Worm (Caenorhabditis elegans) whole organism, L1 larva: ENCODE measurements around the gene C30G7.5.

ENCODE experiments used
- ama-1 ChIP-seq: fragments of 150-350 bp; optimal IDR thresholded peaks from 2 replicates; lab custom pipeline; 2014
- fos-1 ChIP-seq: fragments of 150-350 bp; optimal IDR thresholded peaks from 2 replicates; lab custom pipeline; 2014; ENCODE audit warnings: missing biosample characterization, missing genetic modification characterization
- isw-1 ChIP-seq: fragments of 200-800 bp; sonication (Bioruptor generic); IDR thresholded peaks from 2 replicates; pipeline ENCODE4 v1.3.6; 2022; ENCODE audit warnings: missing genetic modification characterization, missing compliant biosample characterization
- mdl-1 ChIP-seq, 2 experiments: fragments of 150-350 bp; optimal IDR thresholded peaks; 2 replicates each; lab custom pipeline; 2014 to 2017; ENCODE audit warnings: missing biosample characterization in 2 of 2, missing genetic modification characterization in 2 of 2, inconsistent platforms in 1 of 2
- nhr-71 ChIP-seq: sonication (generic microtip); optimal IDR thresholded peaks from 2 replicates; lab custom pipeline; 2016; ENCODE audit warnings: mild to moderate bottlenecking, missing genetic modification characterization, moderate library complexity, missing compliant biosample characterization
- nhr-76 ChIP-seq: sonication (generic microtip); optimal IDR thresholded peaks from 2 replicates; lab custom pipeline; 2017; ENCODE audit warnings: missing biosample characterization, missing genetic modification characterization
- nhr-77 ChIP-seq: fragments of 150-350 bp; optimal IDR thresholded peaks from 2 replicates; lab custom pipeline; 2014; ENCODE audit warnings: missing biosample characterization, missing genetic modification characterization
- skn-1 ChIP-seq: fragments of 150-350 bp; optimal IDR thresholded peaks from 2 replicates; lab custom pipeline; 2014; ENCODE audit warnings: missing biosample characterization, missing genetic modification characterization
- sptf-1 ChIP-seq: fragments of 150-350 bp; optimal IDR thresholded peaks from 2 replicates; lab custom pipeline; 2014; ENCODE audit warnings: missing biosample characterization, missing genetic modification characterization

- TF ChIP-seq skn-1 (tag; lab: Kevin White, UChicago) (no peak), nhr-77 (tag; lab: Kevin White, UChicago) (no peak), ama-1 (lab: Kevin White, UChicago) (no peak), isw-1 (GFP tag; lab: Robert Waterston, UW) (no peak), nhr-76 (no peak), nhr-71 (tag; lab: Kevin White, UChicago) (no peak), sptf-1 (tag; lab: Kevin White, UChicago) (no peak), mdl-1 (tag; optimal IDR thresholded peaks at IDR 0.05; lab: Kevin White, UChicago) (no peak), fos-1 (tag; lab: Kevin White, UChicago) (no peak)
These were observed 39.1 kb upstream of the C30G7.5 start, which contains the start of gene fil-1 for ce11 chrV:14993620-14994019.
